Worm (Caenorhabditis elegans): Measurements from ENCODE around the gene ret-1.
"Not testable (repeated sequence)": the region's sequence is repeated elsewhere in the genome, so short reads cannot be mapped to it uniquely, and the experiment has no call there.

The ret-1 gene

ce11 chrV:14890782-14891181, 43.6 kb upstream of the ret-1 start, which contains the start of gene nspa-2:
Gene nspa-2 (plus strand): TSS chrV:14891082.
- not testable (repeated sequence) for TF ChIP-seq mef-2, C16A3.4, fos-1 (tag; optimal IDR thresholded peaks at IDR 0.05)

- TF ChIP-seq grh-1 (GFP tag; IDR thresholded peaks at IDR 0.05) (no peak), nhr-47 (tag; optimal IDR thresholded peaks at IDR 0.05) (no peak), egl-13 (tag; optimal IDR thresholded peaks at IDR 0.05) (no peak), lin-39 (tag; optimal IDR thresholded peaks at IDR 0.05) (no peak), rnt-1 (tag; optimal IDR thresholded peaks at IDR 0.05) (no peak), nhr-12 (tag; optimal IDR thresholded peaks at IDR 0.05) (no peak), nhr-85 (tag) (peak; percentile 3), ztf-4 (tag; optimal IDR thresholded peaks at IDR 0.05) (no peak), efl-1 (optimal IDR thresholded peaks at IDR 0.05) (no peak), efl-1 (GFP tag; optimal IDR thresholded peaks at IDR 0.05 in 1 of 2) (peak in 1 of 2 experiments; percentile 73), sox-4 (tag; optimal IDR thresholded peaks at IDR 0.05) (no peak), ces-1 (GFP tag; optimal IDR thresholded peaks at IDR 0.05) (no peak), pqm-1 (tag; optimal IDR thresholded peaks at IDR 0.05) (no peak), lir-3 (tag; optimal IDR thresholded peaks at IDR 0.05; ENCODE audit: poor library complexity) (no peak), nhr-19 (GFP tag; conservative IDR thresholded peaks at IDR 0.05) (no peak), isw-1 (GFP tag; IDR thresholded peaks at IDR 0.05) (no peak), F16B12.6 (tag; optimal IDR thresholded peaks at IDR 0.05) (no peak), nhr-90 (tag; optimal IDR thresholded peaks at IDR 0.05; ENCODE audit: poor library complexity) (no peak), snu-23 (GFP tag; optimal IDR thresholded peaks at IDR 0.05) (no peak), lin-14 (GFP tag; optimal IDR thresholded peaks at IDR 0.05) (peak; percentile 8), swsn-7 (tag; optimal IDR thresholded peaks at IDR 0.05) (no peak), nhr-77 (tag; optimal IDR thresholded peaks at IDR 0.05) (no peak), nhr-20 (tag; optimal IDR thresholded peaks at IDR 0.05) (no peak), pax-3 (tag; optimal IDR thresholded peaks at IDR 0.05) (no peak), jun-1 (tag; optimal IDR thresholded peaks at IDR 0.05) (no peak), blmp-1 (tag; optimal IDR thresholded peaks at IDR 0.05) (peak; percentile 95), ztf-11 (tag; optimal IDR thresholded peaks at IDR 0.05) (no peak), elt-3 (tag; optimal IDR thresholded peaks at IDR 0.05) (no peak)
Measured at ce11 chrV:14877242-14877819, 30.1 kb upstream of the ret-1 start.

ce11 chrV:14876724-14877123, 29.5 kb upstream of the ret-1 start, which contains the start of gene ZC412.10:
Gene ZC412.10 (minus strand): TSS chrV:14876824.
- not testable (repeated sequence) for TF ChIP-seq irx-1 (tag; optimal IDR thresholded peaks at IDR 0.05); sup-37 (GFP tag; optimal IDR thresholded peaks at IDR 0.05); snpc-4 (tag; optimal IDR thresholded peaks at IDR 0.05)

ce11 chrV:14876257-14876656, 29.0 kb upstream of the ret-1 start:
- TF ChIP-seq nhr-28 (tag; optimal IDR thresholded peaks at IDR 0.05): no peak
- peak; percentile 8 for TF ChIP-seq unc-130 (tag; optimal IDR thresholded peaks at IDR 0.05)
- no peak for TF ChIP-seq Y116A8C.19 (tag; optimal IDR thresholded peaks at IDR 0.05; ENCODE audit: borderline replicate concordance)
- TF ChIP-seq nhr-77 (tag; optimal IDR thresholded peaks at IDR 0.05): peak; percentile 46
- peak; percentile 56 for TF ChIP-seq swsn-7 (tag; optimal IDR thresholded peaks at IDR 0.05)
- peak; percentile 61 for TF ChIP-seq nhr-71 (tag; optimal IDR thresholded peaks at IDR 0.05)
- no peak for TF ChIP-seq lin-13 (GFP tag; optimal IDR thresholded peaks at IDR 0.05)
- no peak for TF ChIP-seq ets-5 (GFP tag; IDR thresholded peaks at IDR 0.05)
- peak in 1 of 2 experiments; percentile 25 for TF ChIP-seq mdl-1 (tag; optimal IDR thresholded peaks at IDR 0.05)
- no peak for TF ChIP-seq mab-9 (GFP tag; IDR thresholded peaks at IDR 0.05)
- no peak for TF ChIP-seq vab-15 (tag; optimal IDR thresholded peaks at IDR 0.05)
- peak in 2 of 3 experiments; percentile 12 to 28 for TF ChIP-seq ceh-82 (tag; optimal IDR thresholded peaks at IDR 0.05)
- peak; percentile 48 for TF ChIP-seq nhr-20 (tag; optimal IDR thresholded peaks at IDR 0.05)
- TF ChIP-seq lin-35 (GFP tag; optimal IDR thresholded peaks at IDR 0.05): peak; percentile 39 to 70
- TF ChIP-seq nhr-47 (tag; optimal IDR thresholded peaks at IDR 0.05): peak; percentile 61
- TF ChIP-seq nhr-19 (GFP tag; conservative IDR thresholded peaks at IDR 0.05): peak; percentile 55
- peak; percentile 96 for TF ChIP-seq snpc-4 (tag; optimal IDR thresholded peaks at IDR 0.05)
- peak; percentile 62 for TF ChIP-seq mep-1 (tag; optimal IDR thresholded peaks at IDR 0.05)
- no peak for TF ChIP-seq ceh-8 (GFP tag; optimal IDR thresholded peaks at IDR 0.05)
- TF ChIP-seq fkh-4 (tag; optimal IDR thresholded peaks at IDR 0.05; ENCODE audit: borderline replicate concordance): no peak
